Worm (Caenorhabditis elegans) whole organism, L4 larva: Measurements from ENCODE around the gene B0222.1.

Experiments used
- D1046.2 ChIP-seq: fragments of 200-800 bp; sonication (Bioruptor generic); IDR thresholded peaks from 2 replicates; pipeline ENCODE4 v1.3.6; 2022; ENCODE audit warnings: missing genetic modification characterization, missing compliant biosample characterization
- F37D6.2 ChIP-seq: sonication (generic microtip); optimal IDR thresholded peaks from 2 replicates; lab custom pipeline; 2016; ENCODE audit warnings: mild to moderate bottlenecking, missing genetic modification characterization, missing compliant biosample characterization
- F44E2.7 ChIP-seq: fragments of 200-800 bp; sonication (Bioruptor generic); IDR thresholded peaks from 2 replicates; pipeline ENCODE4 v2.1.2; 2022; ENCODE audit warnings: missing genetic modification characterization, missing compliant biosample characterization
- F49E8.2 ChIP-seq: sonication (generic microtip); optimal IDR thresholded peaks from 2 replicates; lab custom pipeline; 2016; ENCODE audit warnings: missing compliant biosample characterization, mild to moderate bottlenecking, missing genetic modification characterization, borderline replicate concordance
- T26A8.4 ChIP-seq: fragments of 200-800 bp; sonication (Bioruptor generic); IDR thresholded peaks from 2 replicates; pipeline ENCODE4 v1.3.6; 2022; ENCODE audit warnings: missing genetic modification characterization, missing compliant biosample characterization
- ZK337.2 ChIP-seq: fragments of 200-800 bp; sonication (Bioruptor generic); IDR thresholded peaks from 2 replicates; pipeline ENCODE4 v1.3.6; 2022; ENCODE audit warnings: missing genetic modification reagents, missing genetic modification characterization, missing compliant biosample characterization
- aly-2 ChIP-seq: sonication (generic microtip); optimal IDR thresholded peaks from 2 replicates; lab custom pipeline; 2018; ENCODE audit warnings: missing biosample characterization, missing genetic modification characterization
- ama-1 ChIP-seq: fragments of 150-350 bp; optimal IDR thresholded peaks from 2 replicates; lab custom pipeline; 2014; ENCODE audit warnings: inconsistent platforms, mixed read lengths
- arid-1 ChIP-seq: fragments of 200-800 bp; sonication (Bioruptor generic); conservative IDR thresholded peaks from 2 replicates; pipeline ENCODE4 v1.3.6; 2022; ENCODE audit warnings: missing genetic modification reagents, missing genetic modification characterization, missing compliant biosample characterization
- ceh-62 ChIP-seq: sonication (generic microtip); optimal IDR thresholded peaks from 2 replicates; lab custom pipeline; 2017; ENCODE audit warnings: missing biosample characterization, missing genetic modification characterization
- ces-1 ChIP-seq: fragments of 150-350 bp; sonication (generic microtip); optimal IDR thresholded peaks from 4 replicates; lab custom pipeline; 2014; ENCODE audit warnings: missing biosample characterization, missing genetic modification reagents, missing genetic modification characterization
- cey-2 ChIP-seq: sonication (generic microtip); optimal IDR thresholded peaks from 3 replicates; lab custom pipeline; 2017; ENCODE audit warnings: missing genetic modification characterization, mild to moderate bottlenecking, missing compliant biosample characterization, antibody characterized with exemption, borderline replicate concordance; ENCODE audit not compliant: insufficient read depth
- daf-16 ChIP-seq, 3 experiments: sonication (generic microtip); optimal IDR thresholded peaks; 2 replicates each; lab custom pipeline; 2016 to 2017; ENCODE audit warnings: missing genetic modification characterization in 3 of 3, missing genetic modification reagents in 3 of 3, mild to moderate bottlenecking in 2 of 3, missing compliant biosample characterization in 2 of 3, missing biosample characterization in 1 of 3, moderate library complexity in 1 of 3
- daf-19 ChIP-seq: fragments of 200-800 bp; sonication (Bioruptor generic); conservative IDR thresholded peaks from 2 replicates; pipeline ENCODE4 v1.3.6; 2022; ENCODE audit warnings: missing genetic modification characterization, missing compliant biosample characterization
- daf-8 ChIP-seq: fragments of 200-800 bp; sonication (Bioruptor generic); IDR thresholded peaks from 2 replicates; pipeline ENCODE4 v1.3.6; 2022; ENCODE audit warnings: missing genetic modification characterization, missing compliant biosample characterization
- dmd-6 ChIP-seq: fragments of 200-800 bp; sonication (Bioruptor generic); IDR thresholded peaks from 2 replicates; pipeline ENCODE4 v1.3.6; 2022; ENCODE audit warnings: missing genetic modification reagents, missing genetic modification characterization, missing compliant biosample characterization
- dmd-9 ChIP-seq: fragments of 200-800 bp; sonication (Bioruptor generic); IDR thresholded peaks from 2 replicates; pipeline ENCODE4 v1.3.6; 2022; ENCODE audit warnings: missing genetic modification reagents, missing genetic modification characterization, missing compliant biosample characterization
- duxl-1 ChIP-seq: sonication (generic microtip); optimal IDR thresholded peaks from 2 replicates; lab custom pipeline; 2016; ENCODE audit warnings: mild to moderate bottlenecking, missing genetic modification characterization, moderate library complexity, missing compliant biosample characterization; ENCODE audit not compliant: poor library complexity
- dve-1 ChIP-seq: sonication (generic microtip); optimal IDR thresholded peaks from 2 replicates; lab custom pipeline; 2017; ENCODE audit warnings: antibody characterized with exemption, mild to moderate bottlenecking, missing genetic modification characterization, missing compliant biosample characterization; ENCODE audit not compliant: insufficient read depth
- fkh-10 ChIP-seq: fragments of 150-350 bp; optimal IDR thresholded peaks from 2 replicates; lab custom pipeline; 2014; ENCODE audit warnings: missing biosample characterization, missing genetic modification reagents, missing genetic modification characterization
- gei-8 ChIP-seq: fragments of 200-800 bp; sonication (Bioruptor generic); optimal IDR thresholded peaks from 2 replicates; lab custom pipeline; 2018; ENCODE audit warnings: mild to moderate bottlenecking, missing genetic modification characterization, missing compliant biosample characterization
- hmg-1.1 ChIP-seq: fragments of 200-800 bp; sonication (Bioruptor generic); IDR thresholded peaks from 2 replicates; pipeline ENCODE4 v1.3.6; 2022; ENCODE audit warnings: missing genetic modification reagents, missing genetic modification characterization, missing compliant biosample characterization
- lim-7 ChIP-seq: fragments of 200-800 bp; sonication (Bioruptor generic); IDR thresholded peaks from 2 replicates; pipeline ENCODE4 v1.3.6; 2022; ENCODE audit warnings: missing genetic modification characterization, missing compliant biosample characterization
- lin-1 ChIP-seq: fragments of 200-800 bp; sonication (Bioruptor generic); IDR thresholded peaks from 2 replicates; pipeline ENCODE4 v1.3.6; 2022; ENCODE audit warnings: missing genetic modification reagents, missing genetic modification characterization, missing compliant biosample characterization
- lin-13 ChIP-seq: fragments of 150-350 bp; optimal IDR thresholded peaks from 2 replicates; lab custom pipeline; 2014; ENCODE audit warnings: missing biosample characterization, missing genetic modification reagents, missing genetic modification characterization
- mdl-1 ChIP-seq, 2 experiments: fragments of 150-350 bp in 1 of 2; sonication (generic microtip) in 1 of 2; optimal IDR thresholded peaks; 2 replicates each; lab custom pipeline; 2014 to 2017; ENCODE audit warnings: missing biosample characterization in 2 of 2, missing genetic modification characterization in 2 of 2
- mdt-29 ChIP-seq: fragments of 200-800 bp; sonication (Bioruptor generic); IDR thresholded peaks from 2 replicates; pipeline ENCODE4 v1.3.6; 2022; ENCODE audit warnings: missing genetic modification reagents, missing genetic modification characterization, missing compliant biosample characterization
- mep-1 ChIP-seq: fragments of 150-350 bp; sonication (generic microtip); optimal IDR thresholded peaks from 3 replicates; lab custom pipeline; 2014; ENCODE audit warnings: missing biosample characterization, missing genetic modification characterization
- nhr-102 ChIP-seq: sonication (generic microtip); optimal IDR thresholded peaks from 2 replicates; lab custom pipeline; 2016; ENCODE audit warnings: mild to moderate bottlenecking, missing genetic modification characterization, moderate library complexity, missing compliant biosample characterization
- nhr-11 ChIP-seq: fragments of 150-350 bp; optimal IDR thresholded peaks from 2 replicates; lab custom pipeline; 2014; ENCODE audit warnings: missing biosample characterization, missing genetic modification characterization
- nhr-111 ChIP-seq: fragments of 200-800 bp; sonication (Bioruptor generic); optimal IDR thresholded peaks from 2 replicates; lab custom pipeline; 2018; ENCODE audit warnings: mild to moderate bottlenecking, missing genetic modification characterization, missing compliant biosample characterization
- nhr-28 ChIP-seq: fragments of 150-350 bp; optimal IDR thresholded peaks from 2 replicates; lab custom pipeline; 2014; ENCODE audit warnings: missing biosample characterization, missing genetic modification characterization
- nhr-6 ChIP-seq: fragments of 150-350 bp; optimal IDR thresholded peaks from 2 replicates; lab custom pipeline; 2014; ENCODE audit warnings: missing biosample characterization, missing genetic modification characterization
- nhr-76 ChIP-seq: fragments of 150-350 bp; optimal IDR thresholded peaks from 2 replicates; lab custom pipeline; 2014; ENCODE audit warnings: missing biosample characterization, missing genetic modification characterization
- pha-4 ChIP-seq, 2 experiments: fragments of 150-350 bp in 1 of 2; fragments of 200-800 bp in 1 of 2; sonication (Bioruptor generic) in 1 of 2; IDR thresholded peaks in 1 of 2; optimal IDR thresholded peaks in 1 of 2; 2 replicates each; pipeline versions ENCODE4 v1.3.6 to Lab custom; 2014 to 2022; ENCODE audit warnings: missing genetic modification characterization in 2 of 2, missing genetic modification reagents in 2 of 2, missing biosample characterization in 1 of 2, missing compliant biosample characterization in 1 of 2
- php-3 ChIP-seq: fragments of 200-800 bp; sonication (Bioruptor generic); IDR thresholded peaks from 2 replicates; pipeline ENCODE4 v1.3.6; 2022; ENCODE audit warnings: missing genetic modification reagents, missing genetic modification characterization, missing compliant biosample characterization
- rbr-2 ChIP-seq: sonication (generic microtip); optimal IDR thresholded peaks from 2 replicates; lab custom pipeline; 2016; ENCODE audit warnings: missing genotype, missing genetic modification characterization, missing compliant biosample characterization
- saeg-2 ChIP-seq: fragments of 200-800 bp; sonication (Bioruptor generic); IDR thresholded peaks from 2 replicates; pipeline ENCODE4 v1.3.6; 2022; ENCODE audit warnings: missing genetic modification reagents, missing genetic modification characterization, missing compliant biosample characterization
- snpc-1.2 ChIP-seq: fragments of 200-800 bp; sonication (Bioruptor generic); IDR thresholded peaks from 2 replicates; pipeline ENCODE4 v1.3.6; 2022; ENCODE audit warnings: missing genetic modification reagents, missing genetic modification characterization, missing compliant biosample characterization
- spr-1 ChIP-seq: sonication (generic microtip); optimal IDR thresholded peaks from 2 replicates; lab custom pipeline; 2016; ENCODE audit warnings: mild to moderate bottlenecking, missing genetic modification characterization, missing compliant biosample characterization
- tra-1 ChIP-seq: fragments of 200-800 bp; sonication (Bioruptor generic); IDR thresholded peaks from 2 replicates; pipeline ENCODE4 v1.3.6; 2022; ENCODE audit warnings: missing genetic modification reagents, missing genetic modification characterization, missing compliant biosample characterization
- vab-7 ChIP-seq: fragments of 200-800 bp; sonication (Bioruptor generic); IDR thresholded peaks from 2 replicates; pipeline ENCODE4 v1.3.6; 2022; ENCODE audit warnings: missing genetic modification reagents, missing genetic modification characterization, missing compliant biosample characterization
- zfp-2 ChIP-seq: sonication (generic microtip); optimal IDR thresholded peaks from 2 replicates; lab custom pipeline; 2016; ENCODE audit warnings: mild to moderate bottlenecking, missing genetic modification characterization, missing compliant biosample characterization
- zfp-3 ChIP-seq: fragments of 200-800 bp; sonication (Bioruptor generic); conservative IDR thresholded peaks from 2 replicates; pipeline ENCODE4 v1.3.6; 2022; ENCODE audit warnings: missing genetic modification reagents, missing genetic modification characterization, missing compliant biosample characterization
- zip-11 ChIP-seq: fragments of 200-800 bp; sonication (Bioruptor generic); IDR thresholded peaks from 2 replicates; pipeline ENCODE4 v1.3.6; 2022; ENCODE audit warnings: missing genetic modification characterization, missing compliant biosample characterization
- zip-2 ChIP-seq: fragments of 150-350 bp; optimal IDR thresholded peaks from 2 replicates; lab custom pipeline; 2014; ENCODE audit warnings: missing biosample characterization, missing genetic modification characterization

Gene B0222.1

DNA sequence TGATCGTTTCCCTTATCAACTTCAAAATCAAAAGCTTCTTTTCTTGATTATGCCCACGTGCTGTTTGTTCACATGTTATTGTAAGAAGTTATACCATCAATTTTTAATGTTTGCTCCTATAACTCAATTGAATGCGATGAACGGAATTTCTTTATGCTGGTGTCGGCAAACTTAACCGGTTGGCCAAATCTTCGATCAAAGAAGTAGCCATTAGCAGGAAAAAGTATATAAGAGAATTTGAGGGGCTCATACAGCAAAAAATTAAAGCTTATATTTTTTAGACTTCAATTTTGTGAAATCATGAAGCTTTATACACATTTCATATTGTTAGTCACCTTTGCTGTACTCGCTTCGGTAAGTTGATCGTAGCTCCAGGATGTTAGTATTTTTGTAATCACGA, 39.7 kb downstream of the B0222.1 start, which contains the start of gene pqn-16:
Gene pqn-16 (plus strand): TSS at position 301 of the 400 bp plus-strand sequence.
- no peak for TF ChIP-seq lim-7 (GFP tag; lab: Robert Waterston, UW)
- TF ChIP-seq nhr-11 (tag; lab: Kevin White, UChicago): no peak
- TF ChIP-seq T26A8.4 (GFP tag; lab: Robert Waterston, UW): no peak
- no peak for TF ChIP-seq gei-8 (GFP tag; lab: Kevin White, UChicago)
- TF ChIP-seq daf-16 (GFP tag; optimal IDR thresholded peaks at IDR 0.05; lab: Kevin White, UChicago): no peak
- TF ChIP-seq daf-16 (tag; optimal IDR thresholded peaks at IDR 0.05; lab: Kevin White, UChicago): peak; percentile 26
- TF ChIP-seq zfp-2 (tag; lab: Kevin White, UChicago): no peak

DNA sequence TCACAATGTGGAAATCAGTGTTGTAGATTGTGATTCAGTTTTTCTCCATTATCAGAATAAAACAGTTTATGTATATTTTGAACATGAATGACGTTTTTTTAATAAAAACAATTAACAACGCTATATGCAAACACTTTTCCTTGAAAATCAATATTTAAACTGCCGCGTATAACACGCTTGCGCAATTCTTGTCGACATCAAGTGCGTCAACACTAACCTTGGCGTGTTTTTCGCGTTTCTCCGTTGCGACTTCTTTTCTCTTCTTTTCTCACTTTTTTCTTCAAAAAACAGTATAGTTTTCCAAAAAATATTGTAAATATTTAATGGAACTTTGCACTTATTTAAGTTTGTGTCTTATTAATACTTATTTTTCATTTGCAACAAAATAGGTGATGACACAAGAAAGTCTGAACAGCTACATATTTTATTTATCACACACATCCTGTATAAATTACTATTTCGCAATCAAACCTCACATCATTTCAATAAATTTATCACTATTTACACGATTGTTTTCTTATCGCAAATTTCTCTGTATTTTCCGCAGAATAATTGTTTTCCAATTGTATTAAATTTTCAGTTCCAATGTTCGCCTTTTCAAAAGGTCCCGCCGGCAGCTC, 41.3 kb downstream of the B0222.1 start, which contains the start of gene spas-1:
Gene spas-1 (plus strand): TSS at position 572 of the 620 bp plus-strand sequence.
- TF ChIP-seq ceh-62 (tag; lab: Kevin White, UChicago): no peak
- peak; percentile 42 for TF ChIP-seq F49E8.2 (tag; lab: Kevin White, UChicago)
- no peak for TF ChIP-seq mdt-29
- peak; percentile 65 for TF ChIP-seq hmg-1.1 (GFP tag; lab: Robert Waterston, UW)
- TF ChIP-seq zip-11 (GFP tag; lab: Robert Waterston, UW): no peak
- no peak for TF ChIP-seq daf-8 (GFP tag; lab: Robert Waterston, UW)
- TF ChIP-seq snpc-1.2: no peak
- TF ChIP-seq D1046.2 (GFP tag; lab: Robert Waterston, UW): no peak
- peak; percentile 86 for TF ChIP-seq rbr-2 (tag; lab: Kevin White, UChicago)
- peak; percentile 68 for TF ChIP-seq duxl-1
- TF ChIP-seq mdl-1 (tag; optimal IDR thresholded peaks at IDR 0.05; lab: Kevin White, UChicago): peak in 1 of 2 experiments; percentile 35
- TF ChIP-seq cey-2 (tag; lab: Kevin White, UChicago): no peak
- peak; percentile 51 for TF ChIP-seq spr-1 (tag; lab: Kevin White, UChicago)
- peak; percentile 92 for TF ChIP-seq nhr-102 (tag; lab: Kevin White, UChicago)
- TF ChIP-seq zfp-2 (tag; lab: Kevin White, UChicago): peak; percentile 37
- TF ChIP-seq lin-1 (GFP tag; lab: Robert Waterston, UW): no peak
- TF ChIP-seq fkh-10 (GFP tag; lab: Kevin White, UChicago): peak; percentile 80
- peak; percentile 94 for TF ChIP-seq dve-1 (tag; lab: Kevin White, UChicago)
- TF ChIP-seq ama-1 (lab: Kevin White, UChicago): no peak
- peak; percentile 94 for TF ChIP-seq mep-1 (tag; lab: Kevin White, UChicago)
- TF ChIP-seq nhr-6 (tag; lab: Kevin White, UChicago): peak; percentile 83
- TF ChIP-seq nhr-28 (tag; lab: Kevin White, UChicago): peak; percentile 74
- TF ChIP-seq nhr-111: no peak
- no peak for TF ChIP-seq F44E2.7 (GFP tag; lab: Robert Waterston, UW)
- peak; percentile 88 for TF ChIP-seq T26A8.4 (GFP tag; lab: Robert Waterston, UW)
- no peak for TF ChIP-seq pha-4 (GFP tag; IDR thresholded peaks at IDR 0.05; lab: Robert Waterston, UW)
- TF ChIP-seq pha-4 (tag; optimal IDR thresholded peaks at IDR 0.05; lab: Kevin White, UChicago): peak; percentile 54
- no peak for TF ChIP-seq dmd-9 (GFP tag; lab: Robert Waterston, UW)
- no peak for TF ChIP-seq aly-2 (tag; lab: Kevin White, UChicago)
- peak; percentile 54 for TF ChIP-seq zip-2 (tag; lab: Kevin White, UChicago)
- TF ChIP-seq arid-1: no peak
- TF ChIP-seq gei-8 (GFP tag; lab: Kevin White, UChicago): no peak
- no peak for TF ChIP-seq daf-19
- TF ChIP-seq ces-1 (GFP tag; lab: Kevin White, UChicago): no peak
- peak; percentile 57 for TF ChIP-seq dmd-6
- TF ChIP-seq zfp-3 (GFP tag; lab: Robert Waterston, UW): 0 out of 2 replicates have a peak, but pooled peaks have one; percentile 19
- no peak for TF ChIP-seq php-3
- peak; percentile 11 for TF ChIP-seq nhr-76 (tag; lab: Kevin White, UChicago)
- no peak for TF ChIP-seq tra-1 (GFP tag; lab: Robert Waterston, UW)
- peak; percentile 76 for TF ChIP-seq lin-13
- no peak for TF ChIP-seq saeg-2
- TF ChIP-seq vab-7: no peak
- TF ChIP-seq F37D6.2 (tag; lab: Kevin White, UChicago): peak; percentile 50
- TF ChIP-seq ZK337.2 (GFP tag; lab: Robert Waterston, UW): no peak
